Worm (Caenorhabditis elegans) whole organism, L2 larva: Measurements from ENCODE around the gene dhs-7.

ENCODE experiments used
- ZK546.5 ChIP-seq: sonication (generic microtip); optimal IDR thresholded peaks from 2 replicates; lab custom pipeline; 2017; ENCODE audit warnings: missing biosample characterization, missing genetic modification characterization
- fos-1 ChIP-seq: fragments of 150-350 bp; optimal IDR thresholded peaks from 2 replicates; lab custom pipeline; 2014; ENCODE audit warnings: missing biosample characterization, missing genetic modification characterization
- lin-11 ChIP-seq: fragments of 150-350 bp; sonication (generic microtip); optimal IDR thresholded peaks from 2 replicates; lab custom pipeline; 2014; ENCODE audit warnings: missing biosample characterization, missing genetic modification characterization, inconsistent platforms, mixed read lengths
- lin-39 ChIP-seq: fragments of 150-350 bp; optimal IDR thresholded peaks from 2 replicates; lab custom pipeline; 2014; ENCODE audit warnings: missing biosample characterization, missing genetic modification reagents, missing genetic modification characterization
- nhr-10 ChIP-seq: sonication (generic microtip); optimal IDR thresholded peaks from 2 replicates; lab custom pipeline; 2017; ENCODE audit warnings: missing biosample characterization, missing genetic modification characterization
- nhr-11 ChIP-seq: fragments of 150-350 bp; optimal IDR thresholded peaks from 2 replicates; lab custom pipeline; 2014; ENCODE audit warnings: missing biosample characterization, missing genetic modification characterization
- nhr-12 ChIP-seq: fragments of 150-350 bp; optimal IDR thresholded peaks from 2 replicates; lab custom pipeline; 2014; ENCODE audit warnings: missing biosample characterization, missing genetic modification characterization
- unc-62 ChIP-seq: fragments of 150-350 bp; optimal IDR thresholded peaks from 2 replicates; lab custom pipeline; 2014; ENCODE audit warnings: missing biosample characterization, missing genetic modification reagents, missing genetic modification characterization
- ztf-1 ChIP-seq: fragments of 200-800 bp; sonication (Bioruptor generic); conservative IDR thresholded peaks from 2 replicates; pipeline ENCODE4 v1.3.6; 2022; ENCODE audit warnings: missing genetic modification characterization, missing compliant biosample characterization
- ztf-4 ChIP-seq: fragments of 150-350 bp; optimal IDR thresholded peaks from 2 replicates; lab custom pipeline; 2014; ENCODE audit warnings: missing biosample characterization, missing genetic modification characterization

- TF ChIP-seq nhr-12 (tag; lab: Kevin White, UChicago) (no peak), lin-39 (tag; lab: Kevin White, UChicago) (no peak), fos-1 (tag; lab: Kevin White, UChicago) (no peak), ZK546.5 (tag; lab: Kevin White, UChicago) (no peak), lin-11 (tag; lab: Kevin White, UChicago) (no peak), nhr-10 (no peak), nhr-11 (no peak), ztf-1 (GFP tag; lab: Robert Waterston, UW) (no peak), unc-62 (GFP tag; lab: Kevin White, UChicago) (no peak), ztf-4 (tag; lab: Kevin White, UChicago) (no peak)
These were observed 19.1 kb downstream of the dhs-7 start, which contains the start of gene E04F6.4 for ce11 chrII:7189120-7189519.
